Worm (Caenorhabditis elegans) whole organism, mixed stage, embryonic: ENCODE data around the gene C54D10.4.

Source experiments
- blmp-1 ChIP-seq: fragments of 150-350 bp; optimal IDR thresholded peaks from 2 replicates; lab custom pipeline; 2014; ENCODE audit warnings: missing biosample characterization, missing genetic modification characterization
- cnd-1 ChIP-seq: fragments of 200-800 bp; sonication (Bioruptor generic); optimal IDR thresholded peaks from 2 replicates; lab custom pipeline; 2018; ENCODE audit warnings: mild to moderate bottlenecking, missing genetic modification characterization, missing compliant biosample characterization
- hlh-1 ChIP-seq: fragments of 150-350 bp; optimal IDR thresholded peaks from 2 replicates; lab custom pipeline; 2014; ENCODE audit warnings: missing biosample characterization, missing genetic modification reagents, missing genetic modification characterization
- lin-13 ChIP-seq: fragments of 150-350 bp; optimal IDR thresholded peaks from 2 replicates; lab custom pipeline; 2014; ENCODE audit warnings: missing biosample characterization, missing genetic modification characterization
- nhr-2 ChIP-seq: fragments of 150-350 bp; optimal IDR thresholded peaks from 2 replicates; lab custom pipeline; 2014; ENCODE audit warnings: missing biosample characterization, missing genetic modification characterization
- nhr-237 ChIP-seq: fragments of 150-350 bp; optimal IDR thresholded peaks from 2 replicates; lab custom pipeline; 2014; ENCODE audit warnings: missing biosample characterization, missing genetic modification characterization
- unc-39 ChIP-seq: fragments of 150-350 bp; optimal IDR thresholded peaks from 2 replicates; lab custom pipeline; 2014; ENCODE audit warnings: missing biosample characterization, missing genetic modification characterization
- unc-62 ChIP-seq: fragments of 150-350 bp; optimal IDR thresholded peaks from 2 replicates; lab custom pipeline; 2014; ENCODE audit warnings: missing biosample characterization, missing genetic modification reagents, missing genetic modification characterization
- zip-8 ChIP-seq: fragments of 150-350 bp; optimal IDR thresholded peaks from 2 replicates; lab custom pipeline; 2014; ENCODE audit warnings: missing biosample characterization, missing genetic modification characterization
- ztf-11 ChIP-seq: fragments of 150-350 bp; optimal IDR thresholded peaks from 2 replicates; lab custom pipeline; 2014; ENCODE audit warnings: missing biosample characterization, missing genetic modification characterization

ce11 chrV:12395699-12396098, 25.0 kb downstream of the C54D10.4 start, which contains the start of gene twk-14:
- no peak for TF ChIP-seq nhr-237 (tag; lab: Kevin White, UChicago)
- no peak for TF ChIP-seq unc-39 (tag; lab: Kevin White, UChicago)
- no peak for TF ChIP-seq hlh-1
- no peak for TF ChIP-seq lin-13 (tag; lab: Kevin White, UChicago)
- no peak for TF ChIP-seq zip-8 (tag; lab: Kevin White, UChicago)
- no peak for TF ChIP-seq unc-62 (GFP tag; lab: Kevin White, UChicago)
- TF ChIP-seq ztf-11 (tag; lab: Kevin White, UChicago), result no peak
- no peak for TF ChIP-seq nhr-2
- TF ChIP-seq cnd-1 (tag; lab: Kevin White, UChicago), result no peak
- TF ChIP-seq blmp-1 (tag; lab: Kevin White, UChicago), result no peak
